Fruit fly (Drosophila melanogaster) whole organism, wandering third instar larva: ENCODE data around the gene CG13607.

Source experiments
- Abd-B ChIP-seq: fragments of >200 bp; optimal IDR thresholded peaks from 2 replicates; lab custom pipeline; 2017; ENCODE audit warnings: missing biosample characterization, missing genetic modification characterization
- CG32264 ChIP-seq: fragments of 200-800 bp; sonication (Bioruptor generic); optimal IDR thresholded peaks from 2 replicates; lab custom pipeline; 2016; ENCODE audit warnings: missing biosample characterization, missing genetic modification characterization
- CG9705 ChIP-seq: fragments of 200-800 bp; sonication (Bioruptor generic); optimal IDR thresholded peaks from 2 replicates; lab custom pipeline; 2018; ENCODE audit warnings: missing biosample characterization, mild to moderate bottlenecking, missing genetic modification characterization
- CrebA ChIP-seq: fragments of 200-800 bp; sonication (Bioruptor generic); optimal IDR thresholded peaks from 2 replicates; lab custom pipeline; 2016; ENCODE audit warnings: missing biosample characterization, mild to moderate bottlenecking, missing genetic modification characterization, borderline replicate concordance
- Dfd ChIP-seq: fragments of >200 bp; optimal IDR thresholded peaks from 2 replicates; lab custom pipeline; 2017; ENCODE audit warnings: missing biosample characterization, missing genetic modification characterization
- Dif ChIP-seq: fragments of 200-275, 200-300 bp; sonication (Bioruptor generic); optimal IDR thresholded peaks from 2 replicates; lab custom pipeline; 2018; ENCODE audit warnings: missing biosample characterization, missing genetic modification characterization; ENCODE audit not compliant: partially characterized antibody
- GATAd ChIP-seq: sonication (Bioruptor generic); optimal IDR thresholded peaks from 2 replicates; lab custom pipeline; 2016; ENCODE audit warnings: missing biosample characterization, missing genetic modification characterization
- HLH106 ChIP-seq: fragments of 200-800 bp; optimal IDR thresholded peaks from 3 replicates; lab custom pipeline; 2019; ENCODE audit warnings: missing biosample characterization, mild to moderate bottlenecking, missing genetic modification characterization, moderate library complexity
- Hnf4 ChIP-seq: fragments of 200-800 bp; sonication (Bioruptor generic); optimal IDR thresholded peaks from 2 replicates; lab custom pipeline; 2016; ENCODE audit warnings: missing biosample characterization, mild to moderate bottlenecking, missing genetic modification characterization
- Hr78 ChIP-seq: fragments of >200 bp; optimal IDR thresholded peaks from 2 replicates; lab custom pipeline; 2017; ENCODE audit warnings: missing biosample characterization, missing genetic modification characterization
- Hr83 ChIP-seq: fragments of 200-300 bp; sonication (Bioruptor generic); optimal IDR thresholded peaks from 2 replicates; lab custom pipeline; 2016; ENCODE audit warnings: missing biosample characterization, mild to moderate bottlenecking, missing genetic modification characterization, moderate library complexity; ENCODE audit not compliant: poor library complexity, severe bottlenecking
- Jra ChIP-seq: sonication (Bioruptor generic); optimal IDR thresholded peaks from 2 replicates; lab custom pipeline; 2016; ENCODE audit warnings: missing biosample characterization, missing genetic modification characterization
- Mio ChIP-seq: sonication (Bioruptor generic); optimal IDR thresholded peaks from 2 replicates; lab custom pipeline; 2016; ENCODE audit warnings: missing biosample characterization, missing genetic modification characterization
- Myc ChIP-seq: fragments of >200 bp; optimal IDR thresholded peaks from 2 replicates; lab custom pipeline; 2017
- N ChIP-seq: fragments of >200 bp; optimal IDR thresholded peaks from 2 replicates; lab custom pipeline; 2018; ENCODE audit warnings: missing biosample characterization, missing external identifiers, missing genetic modification characterization
- OdsH ChIP-seq: fragments of 200-800 bp; sonication (Bioruptor generic); optimal IDR thresholded peaks from 2 replicates; lab custom pipeline; 2016; ENCODE audit warnings: missing biosample characterization, mild to moderate bottlenecking, missing genetic modification characterization
- Rel ChIP-seq, 2 experiments: fragments of 200-800 bp; sonication (Bioruptor generic) in 1 of 2; optimal IDR thresholded peaks; 2 replicates in 1 of 2; 3 replicates in 1 of 2; lab custom pipeline; 2016 to 2019; ENCODE audit warnings: mild to moderate bottlenecking in 2 of 2, missing biosample characterization in 2 of 2, missing genetic modification characterization in 2 of 2, moderate library complexity in 1 of 2
- Sp1 ChIP-seq: fragments of 200-800 bp; sonication (Bioruptor generic); optimal IDR thresholded peaks from 3 replicates; lab custom pipeline; 2019; ENCODE audit warnings: missing biosample characterization, mild to moderate bottlenecking, missing genetic modification characterization, moderate library complexity
- Vsx2 ChIP-seq: fragments of 200-300, 225-300 bp; sonication (Bioruptor generic); optimal IDR thresholded peaks from 2 replicates; lab custom pipeline; 2018; ENCODE audit warnings: missing biosample characterization, missing genetic modification characterization; ENCODE audit not compliant: partially characterized antibody
- br ChIP-seq: fragments of 200-800 bp; sonication (Bioruptor generic); optimal IDR thresholded peaks from 2 replicates; lab custom pipeline; 2016; ENCODE audit warnings: missing biosample characterization, missing genetic modification characterization
- brk ChIP-seq: fragments of 200-800 bp; sonication (Bioruptor generic); optimal IDR thresholded peaks from 2 replicates; lab custom pipeline; 2016; ENCODE audit warnings: missing biosample characterization, mild to moderate bottlenecking, missing genetic modification characterization
- dl ChIP-seq, 2 experiments: fragments of 175-275, 200-275 bp in 1 of 2; fragments of 200-275 bp in 1 of 2; sonication (Bioruptor generic); optimal IDR thresholded peaks; lab custom pipeline; 2018; ENCODE audit warnings: mild to moderate bottlenecking in 2 of 2, missing biosample characterization in 2 of 2, missing genetic modification characterization in 2 of 2, moderate library complexity in 2 of 2; ENCODE audit not compliant: partially characterized antibody in 2 of 2, insufficient read depth in 1 of 2
- dmrt93B ChIP-seq: fragments of 200-800 bp; sonication (Bioruptor generic); optimal IDR thresholded peaks from 2 replicates; lab custom pipeline; 2018; ENCODE audit warnings: missing biosample characterization, mild to moderate bottlenecking, missing genetic modification characterization
- dsf ChIP-seq: sonication (Bioruptor generic); optimal IDR thresholded peaks from 2 replicates; lab custom pipeline; 2016; ENCODE audit warnings: missing biosample characterization, missing genetic modification characterization, borderline replicate concordance
- ey ChIP-seq: fragments of 200-800 bp; sonication (Bioruptor generic); optimal IDR thresholded peaks from 2 replicates; lab custom pipeline; 2016; ENCODE audit warnings: missing biosample characterization, missing genetic modification characterization
- foxo ChIP-seq, 2 experiments: fragments of 200-800 bp; sonication (Bioruptor generic); optimal IDR thresholded peaks; 2 replicates in 1 of 2; 3 replicates in 1 of 2; lab custom pipeline; 2016 to 2017; ENCODE audit warnings: missing biosample characterization in 2 of 2, missing genetic modification characterization in 2 of 2
- fru ChIP-seq: fragments of 200-800 bp; sonication (Bioruptor generic); optimal IDR thresholded peaks from 3 replicates; lab custom pipeline; 2016; ENCODE audit warnings: missing biosample characterization, mild to moderate bottlenecking, missing genetic modification characterization
- h ChIP-seq: fragments of 200-800 bp; sonication (Bioruptor generic); optimal IDR thresholded peaks from 3 replicates; lab custom pipeline; 2016; ENCODE audit warnings: missing biosample characterization, mild to moderate bottlenecking, missing genetic modification characterization
- jim ChIP-seq: fragments of 175-275, 200-325 bp; sonication (Bioruptor generic); optimal IDR thresholded peaks from 2 replicates; lab custom pipeline; 2016; ENCODE audit warnings: missing biosample characterization, mild to moderate bottlenecking, missing genetic modification characterization
- lola ChIP-seq: fragments of >200 bp; optimal IDR thresholded peaks from 2 replicates; lab custom pipeline; 2017; ENCODE audit warnings: missing biosample characterization, missing genetic modification characterization
- pan ChIP-seq: fragments of >200 bp; optimal IDR thresholded peaks from 2 replicates; lab custom pipeline; 2017
- psq ChIP-seq: fragments of 200-800 bp; sonication (Bioruptor generic); optimal IDR thresholded peaks from 3 replicates; lab custom pipeline; 2017; ENCODE audit warnings: missing biosample characterization, mild to moderate bottlenecking, missing genetic modification characterization, moderate library complexity
- rgr ChIP-seq: fragments of 200-800 bp; sonication (Bioruptor generic); optimal IDR thresholded peaks from 3 replicates; lab custom pipeline; 2016; ENCODE audit warnings: missing biosample characterization, mild to moderate bottlenecking, missing genetic modification characterization
- sage ChIP-seq: fragments of 200-800 bp; sonication (Bioruptor generic); optimal IDR thresholded peaks from 2 replicates; lab custom pipeline; 2016; ENCODE audit warnings: missing biosample characterization, mild to moderate bottlenecking, missing genetic modification characterization
- sv ChIP-seq: fragments of 200-800 bp; sonication (Bioruptor generic); optimal IDR thresholded peaks from 3 replicates; lab custom pipeline; 2016; ENCODE audit warnings: missing biosample characterization, missing genetic modification characterization
- tai ChIP-seq: sonication (Bioruptor generic); optimal IDR thresholded peaks from 2 replicates; lab custom pipeline; 2016; ENCODE audit warnings: missing biosample characterization, missing genetic modification characterization
- usp ChIP-seq: fragments of >200 bp; optimal IDR thresholded peaks from 2 replicates; lab custom pipeline; 2017; ENCODE audit warnings: missing biosample characterization, missing genetic modification characterization
- woc ChIP-seq: sonication (Bioruptor generic); optimal IDR thresholded peaks from 2 replicates; lab custom pipeline; 2016; ENCODE audit warnings: missing biosample characterization, mild to moderate bottlenecking, missing genetic modification characterization

Gene CG13607

DNA sequence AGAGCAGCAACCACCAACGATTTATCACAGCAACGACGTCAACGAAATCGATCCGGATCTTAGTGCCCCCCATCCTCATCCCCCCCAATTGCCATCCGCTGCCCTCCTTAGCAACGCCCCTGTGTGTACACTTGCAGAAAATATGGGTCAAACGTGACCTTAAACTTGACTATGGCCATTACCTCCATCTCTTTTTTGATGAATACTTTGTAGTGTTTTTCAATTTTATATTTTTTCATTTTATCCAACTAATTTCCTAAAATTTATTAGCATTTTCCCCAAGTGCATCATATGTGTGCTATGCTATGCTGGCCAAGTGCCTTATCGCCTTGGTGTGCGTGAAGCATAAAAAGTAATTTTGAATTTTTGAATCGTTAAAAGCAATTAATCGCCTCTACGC is 26.8 kb upstream of the CG13607 start (continued):
- TF ChIP-seq Jra = peak; percentile 80
- no peak for TF ChIP-seq Vsx2
- TF ChIP-seq sv = no peak

DNA sequence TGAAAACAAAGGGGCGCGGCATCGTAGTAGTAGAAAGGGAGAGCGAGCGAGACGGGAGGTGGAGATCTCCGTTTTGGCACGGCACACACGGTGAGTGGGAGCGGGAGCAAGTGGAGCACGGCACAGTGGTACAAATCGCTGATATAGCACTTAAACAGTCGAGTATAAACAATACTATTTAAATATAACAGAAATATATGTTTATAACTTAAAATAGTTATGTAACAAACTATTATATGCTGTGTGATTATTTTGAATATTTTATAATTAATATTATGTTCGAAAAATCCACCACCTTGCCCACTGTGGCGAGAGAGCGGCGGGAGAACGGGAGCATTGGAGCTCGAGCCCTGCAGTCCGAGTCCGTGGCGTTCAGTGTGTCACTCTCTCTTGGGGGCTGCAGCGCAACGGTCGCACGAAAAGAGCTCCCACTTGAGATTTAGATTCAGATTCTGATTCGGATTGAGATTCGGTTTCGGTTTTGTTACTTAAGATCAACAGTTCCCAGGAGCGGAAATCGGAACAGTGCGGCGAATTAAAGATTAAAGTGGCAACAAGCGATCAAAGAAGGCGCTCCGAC is 25.0 kb upstream of the CG13607 start, which contains the start of gene Kal1:
Gene Kal1, plus strand, starts transcription at position 383 of the 580 bp plus-strand sequence.
- TF ChIP-seq GATAd (GFP tag; lab: Kevin White, UChicago) = no peak
- peak; percentile 98 for TF ChIP-seq OdsH (GFP tag; lab: Kevin White, UChicago)
- peak; percentile 65 for TF ChIP-seq sv
- TF ChIP-seq Myc (lab: Kevin White, UChicago) = no peak
- TF ChIP-seq jim (GFP tag; lab: Kevin White, UChicago) = no peak
- no peak for TF ChIP-seq lola (GFP tag; lab: Kevin White, UChicago)
- no peak for TF ChIP-seq Hr83 (GFP tag; lab: Kevin White, UChicago)
- TF ChIP-seq h (GFP tag; lab: Kevin White, UChicago) = peak; percentile 98
- TF ChIP-seq br (GFP tag; lab: Kevin White, UChicago) = peak; percentile 93
- peak; percentile 90 for TF ChIP-seq ey (GFP tag; lab: Kevin White, UChicago)
- TF ChIP-seq Dif (GFP tag; lab: Kevin White, UChicago) = peak; percentile 55
- peak; percentile 96 for TF ChIP-seq brk (GFP tag; lab: Kevin White, UChicago)
- peak; percentile 96 for TF ChIP-seq psq (GFP tag; lab: Kevin White, UChicago)
- no peak for TF ChIP-seq usp (GFP tag; lab: Kevin White, UChicago)
- peak; percentile 95 for TF ChIP-seq sage (GFP tag; lab: Kevin White, UChicago)
- no peak for TF ChIP-seq N (GFP tag; lab: Kevin White, UChicago)
- peak; percentile 99 for TF ChIP-seq Sp1 (GFP tag; lab: Kevin White, UChicago)
- peak; percentile 80 for TF ChIP-seq Jra
- TF ChIP-seq dmrt93B (GFP tag; lab: Kevin White, UChicago) = peak; percentile 94
- no peak for TF ChIP-seq Abd-B (GFP tag; lab: Kevin White, UChicago)
- TF ChIP-seq CrebA (GFP tag; lab: Kevin White, UChicago) = no peak
- peak; percentile 98 for TF ChIP-seq rgr
- TF ChIP-seq CG9705 (GFP tag; lab: Kevin White, UChicago) = peak; percentile 91
- TF ChIP-seq Dfd = no peak
- TF ChIP-seq tai (GFP tag; lab: Kevin White, UChicago) = no peak
- peak; percentile 96 for TF ChIP-seq fru (GFP tag; lab: Kevin White, UChicago)
- TF ChIP-seq woc (GFP tag; lab: Kevin White, UChicago) = peak; percentile 85
- TF ChIP-seq Hnf4 (GFP tag; lab: Kevin White, UChicago) = peak; percentile 93
- TF ChIP-seq CG32264 = peak; percentile 84
- TF ChIP-seq HLH106 = peak; percentile 98
- peak; percentile 72 for TF ChIP-seq dsf (GFP tag; lab: Kevin White, UChicago)
- no peak for TF ChIP-seq Hr78
- TF ChIP-seq pan (lab: Kevin White, UChicago) = no peak
- peak in 1 of 2 experiments; percentile 50 for TF ChIP-seq dl (GFP tag; optimal IDR thresholded peaks at IDR 0.05; lab: Kevin White, UChicago; ENCODE audit: insufficient read depth in 1 of 2, partially characterized antibody in 2 of 2)
- TF ChIP-seq Vsx2 = no peak
- TF ChIP-seq Mio = peak; percentile 60
- TF ChIP-seq Rel (GFP tag; optimal IDR thresholded peaks at IDR 0.05; lab: Kevin White, UChicago) = peak; percentile 98
- TF ChIP-seq Rel (tag; optimal IDR thresholded peaks at IDR 0.05; lab: Kevin White, UChicago) = peak; percentile 88
- peak; percentile 7 to 98 for TF ChIP-seq foxo (GFP tag; optimal IDR thresholded peaks at IDR 0.05; lab: Kevin White, UChicago)

- no peak for TF ChIP-seq h (GFP tag; lab: Kevin White, UChicago)
- TF ChIP-seq sv = no peak
- TF ChIP-seq tai (GFP tag; lab: Kevin White, UChicago) = no peak
- TF ChIP-seq Rel (GFP tag; optimal IDR thresholded peaks at IDR 0.05; lab: Kevin White, UChicago) = no peak
- peak; percentile 92 for TF ChIP-seq Rel (tag; optimal IDR thresholded peaks at IDR 0.05; lab: Kevin White, UChicago)
Observed at dm6 chr3R:24139646-24140130, 23.6 kb upstream of the CG13607 start.
